Worm (Caenorhabditis elegans) whole organism, L4 larva: ENCODE results near the gene sri-69.

Experiments used
- D1046.2 ChIP-seq: fragments of 200-800 bp; sonication (Bioruptor generic); IDR thresholded peaks from 2 replicates; pipeline ENCODE4 v1.3.6; 2022; ENCODE audit warnings: missing genetic modification characterization, missing compliant biosample characterization
- lin-15B ChIP-seq: fragments of 150-350 bp; sonication (generic microtip); optimal IDR thresholded peaks from 3 replicates; lab custom pipeline; 2014; ENCODE audit warnings: missing biosample characterization, missing genetic modification characterization
- nhr-28 ChIP-seq: fragments of 150-350 bp; optimal IDR thresholded peaks from 2 replicates; lab custom pipeline; 2014; ENCODE audit warnings: missing biosample characterization, missing genetic modification characterization

ce11 chrV:17021361-17021760 is 13.2 kb upstream of the sri-69 start, which contains the start of gene F49H6.12:
- TF ChIP-seq D1046.2 (GFP tag; lab: Robert Waterston, UW) = no peak
- no peak for TF ChIP-seq nhr-28 (tag; lab: Kevin White, UChicago)
- no peak for TF ChIP-seq lin-15B (tag; lab: Kevin White, UChicago)
